Worm (Caenorhabditis elegans): ENCODE data around the gene clec-151.

ce11 chrIII:4600139-4600762 lies 28.0 kb upstream of the clec-151 start, which contains the start of gene mab-21:
- peak in 5 of 6 experiments; percentile 40 to 85 (median 51) for TF ChIP-seq elt-3 (tag; optimal IDR thresholded peaks at IDR 0.05)
- TF ChIP-seq pqm-1 (tag; optimal IDR thresholded peaks at IDR 0.05) = no peak
- no peak for TF ChIP-seq snpc-4 (tag; optimal IDR thresholded peaks at IDR 0.05)
- TF ChIP-seq lsy-2 (tag; optimal IDR thresholded peaks at IDR 0.05) = peak in 1 of 2 experiments; percentile 23
- TF ChIP-seq dpl-1 (GFP tag; optimal IDR thresholded peaks at IDR 0.05) = no peak
- peak; percentile 32 for TF ChIP-seq ztf-4 (tag; optimal IDR thresholded peaks at IDR 0.05)
- no peak for TF ChIP-seq skn-1 (tag; optimal IDR thresholded peaks at IDR 0.05)
- no peak for TF ChIP-seq sup-37 (GFP tag; optimal IDR thresholded peaks at IDR 0.05)

All from whole organism, L1 larva.